Worm (Caenorhabditis elegans): ENCODE data around the gene math-6.

Gene math-6

DNA sequence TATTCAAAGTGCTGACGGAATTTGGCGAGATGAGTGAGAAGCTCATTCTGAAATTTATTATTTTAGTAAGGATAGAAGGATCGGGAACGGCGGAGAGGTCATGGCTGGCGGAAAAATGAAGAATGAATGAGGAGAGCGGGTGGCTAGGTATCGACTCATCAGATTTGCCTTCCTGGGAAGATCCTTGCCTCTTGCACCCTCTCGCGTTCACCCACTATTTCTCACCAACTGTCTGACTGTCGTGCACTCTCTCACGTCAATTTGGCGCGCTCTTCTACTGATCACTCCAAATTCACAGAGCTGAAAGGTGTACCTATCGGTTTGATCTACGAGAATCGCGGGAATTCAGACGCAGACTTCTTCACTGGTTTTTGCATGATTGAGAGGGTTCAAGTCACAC lies 36.4 kb downstream of the math-6 start, which contains the start of gene fbxb-97:
TSS of gene fbxb-97 (minus strand) at position 53 of the 400 bp plus-strand sequence.
- no peak for TF ChIP-seq mab-5 (tag; optimal IDR thresholded peaks at IDR 0.05)
- TF ChIP-seq crh-2 (tag; optimal IDR thresholded peaks at IDR 0.05): no peak
- TF ChIP-seq elt-1 (tag; optimal IDR thresholded peaks at IDR 0.05): no peak
- TF ChIP-seq ZK546.5 (tag; optimal IDR thresholded peaks at IDR 0.05): no peak
- TF ChIP-seq nhr-25 (tag; optimal IDR thresholded peaks at IDR 0.05): no peak
- no peak for TF ChIP-seq nhr-77 (tag; optimal IDR thresholded peaks at IDR 0.05)
- no peak for TF ChIP-seq snpc-4 (tag; optimal IDR thresholded peaks at IDR 0.05)
- TF ChIP-seq nhr-129 (tag; optimal IDR thresholded peaks at IDR 0.05): no peak
- TF ChIP-seq mdl-1 (tag; optimal IDR thresholded peaks at IDR 0.05): no peak
- TF ChIP-seq ama-1 (optimal IDR thresholded peaks at IDR 0.05): no peak

DNA sequence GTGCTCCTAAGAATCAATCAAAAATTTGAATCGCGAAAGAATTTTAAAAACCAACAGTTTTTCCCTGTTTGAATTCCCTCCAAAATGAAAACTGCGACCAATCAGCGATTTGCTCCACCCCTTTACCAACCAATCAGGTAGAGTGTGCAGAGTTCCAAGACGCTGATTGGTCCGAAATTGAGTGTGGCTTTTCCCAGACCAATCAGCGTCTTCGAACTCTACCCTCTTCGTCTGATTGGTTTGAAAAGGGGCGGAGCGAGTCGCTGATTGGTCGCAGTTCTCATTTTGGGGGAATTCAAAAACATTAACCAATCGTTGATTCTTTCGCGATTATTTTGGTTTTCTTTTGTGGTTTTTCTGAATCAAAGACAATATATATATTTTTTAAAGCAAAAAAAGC lies 40.0 kb downstream of the math-6 start:
- TF ChIP-seq nhr-77 (tag; optimal IDR thresholded peaks at IDR 0.05) (no peak), peb-1 (tag; optimal IDR thresholded peaks at IDR 0.05) (no peak), snpc-4 (tag; optimal IDR thresholded peaks at IDR 0.05) (no peak), blmp-1 (tag; optimal IDR thresholded peaks at IDR 0.05; ENCODE audit: insufficient read depth) (no peak), ceh-82 (tag; optimal IDR thresholded peaks at IDR 0.05) (no peak), unc-55 (GFP tag; optimal IDR thresholded peaks at IDR 0.05) (no peak), ztf-4 (tag; optimal IDR thresholded peaks at IDR 0.05) (no peak), egl-27 (tag; optimal IDR thresholded peaks at IDR 0.05) (no peak), nhr-12 (tag; optimal IDR thresholded peaks at IDR 0.05) (no peak), crh-2 (tag; optimal IDR thresholded peaks at IDR 0.05) (no peak), nhr-237 (tag; optimal IDR thresholded peaks at IDR 0.05) (no peak), fos-1 (tag; optimal IDR thresholded peaks at IDR 0.05) (no peak), mab-5 (tag; optimal IDR thresholded peaks at IDR 0.05) (no peak), elt-1 (tag; optimal IDR thresholded peaks at IDR 0.05) (no peak)

DNA sequence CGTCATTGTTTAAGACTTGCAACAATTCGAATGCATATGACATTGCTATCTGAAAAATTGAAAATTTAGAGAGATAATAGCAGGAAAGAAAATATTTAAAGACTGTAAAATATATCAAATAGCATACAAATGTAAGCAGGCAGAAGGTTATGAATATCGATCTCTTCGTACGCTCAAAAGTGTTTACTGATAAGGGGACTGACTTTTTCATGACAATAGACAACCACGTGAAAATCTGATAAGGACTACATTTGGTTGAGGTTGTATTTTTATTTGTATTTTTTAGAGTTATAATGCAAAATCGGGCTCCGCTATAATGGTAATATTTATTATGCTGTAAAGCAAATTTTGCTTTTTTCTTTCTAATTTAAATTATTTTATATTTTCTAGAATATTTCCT lies 41.6 kb downstream of the math-6 start, which contains the start of the genes C52E2.5 and C52E2.4:
TSS of gene C52E2.5 (minus strand) at position 43 of the 400 bp plus-strand sequence.
TSS of gene C52E2.4 (plus strand) at position 252 of the 400 bp plus-strand sequence.
- TF ChIP-seq sma-9 (GFP tag; optimal IDR thresholded peaks at IDR 0.05) (peak; percentile 36), sma-9 (tag; optimal IDR thresholded peaks at IDR 0.05) (no peak), crh-2 (tag; optimal IDR thresholded peaks at IDR 0.05) (peak; percentile 36), skn-1 (tag; optimal IDR thresholded peaks at IDR 0.05) (peak; percentile 65), lin-13 (GFP tag; optimal IDR thresholded peaks at IDR 0.05) (no peak), fos-1 (tag; optimal IDR thresholded peaks at IDR 0.05) (peak; percentile 80)

DNA sequence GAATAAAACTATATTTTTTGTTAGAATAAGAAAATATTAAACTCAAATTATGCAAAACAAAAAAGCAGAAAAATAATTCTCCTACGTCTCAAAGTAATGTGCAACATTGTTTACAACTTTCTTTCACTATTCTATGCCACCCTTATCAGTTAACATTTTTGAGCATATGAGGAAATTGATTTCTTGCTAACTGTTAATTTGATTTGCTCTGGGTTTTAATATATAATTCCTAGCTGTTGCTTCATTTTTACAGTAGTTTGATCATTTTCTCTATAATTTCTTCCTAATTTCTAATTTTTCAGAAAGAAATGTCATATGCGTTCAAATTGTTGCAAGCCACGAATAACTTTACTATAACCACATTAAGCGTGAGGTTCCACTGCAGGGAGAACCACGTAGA lies 48.3 kb downstream of the math-6 start, which contains the start of gene T08E11.1:
TSS of gene T08E11.1 (plus strand) at position 301 of the 400 bp plus-strand sequence.
- TF ChIP-seq Y55F3AM.14 (GFP tag; optimal IDR thresholded peaks at IDR 0.05): no peak
- no peak for TF ChIP-seq nhr-12 (tag; optimal IDR thresholded peaks at IDR 0.05)
- no peak for TF ChIP-seq snpc-4 (tag; optimal IDR thresholded peaks at IDR 0.05)
- TF ChIP-seq dmd-4 (tag; optimal IDR thresholded peaks at IDR 0.05): no peak
- no peak for TF ChIP-seq sma-3 (GFP tag; optimal IDR thresholded peaks at IDR 0.05)
- no peak for TF ChIP-seq egl-27 (tag; optimal IDR thresholded peaks at IDR 0.05)
- TF ChIP-seq lin-13 (GFP tag; optimal IDR thresholded peaks at IDR 0.05): no peak
- TF ChIP-seq elt-1 (tag; optimal IDR thresholded peaks at IDR 0.05): no peak
- no peak for TF ChIP-seq ztf-4 (tag; optimal IDR thresholded peaks at IDR 0.05)
- TF ChIP-seq unc-55 (GFP tag; optimal IDR thresholded peaks at IDR 0.05): no peak
- TF ChIP-seq gmeb-1 (tag; optimal IDR thresholded peaks at IDR 0.05): no peak
- TF ChIP-seq nhr-21 (tag; optimal IDR thresholded peaks at IDR 0.05): no peak
- TF ChIP-seq blmp-1 (tag; optimal IDR thresholded peaks at IDR 0.05; ENCODE audit: insufficient read depth): no peak
- no peak for TF ChIP-seq ceh-82 (tag; optimal IDR thresholded peaks at IDR 0.05)
- TF ChIP-seq fos-1 (tag; optimal IDR thresholded peaks at IDR 0.05): no peak
- TF ChIP-seq peb-1 (tag; optimal IDR thresholded peaks at IDR 0.05): no peak
